Worm (Caenorhabditis elegans) whole organism, L2 larva: ENCODE results near the gene gtf-2H5.
A peak's percentile ranks its signal among the peaks of the same experiment; 100 is the strongest.

Experiments
- F13H6.1 ChIP-seq: sonication (generic microtip); optimal IDR thresholded peaks from 2 replicates; lab custom pipeline; 2016; ENCODE audit warnings: missing genetic modification characterization, missing compliant biosample characterization
- Y55F3AM.14 ChIP-seq: fragments of 200-800 bp; sonication (Bioruptor generic); optimal IDR thresholded peaks from 2 replicates; lab custom pipeline; 2018; ENCODE audit warnings: mild to moderate bottlenecking, missing genetic modification characterization, missing compliant biosample characterization
- alr-1 ChIP-seq: fragments of 150-350 bp; optimal IDR thresholded peaks from 2 replicates; lab custom pipeline; 2014; ENCODE audit warnings: missing biosample characterization, missing genetic modification characterization
- aly-2 ChIP-seq: fragments of 150-350 bp; optimal IDR thresholded peaks from 2 replicates; lab custom pipeline; 2014; ENCODE audit warnings: missing biosample characterization, missing genetic modification characterization
- crh-2 ChIP-seq: sonication (generic microtip); optimal IDR thresholded peaks from 2 replicates; lab custom pipeline; 2017; ENCODE audit warnings: missing biosample characterization, missing genetic modification characterization
- fos-1 ChIP-seq: fragments of 150-350 bp; optimal IDR thresholded peaks from 2 replicates; lab custom pipeline; 2014; ENCODE audit warnings: missing biosample characterization, missing genetic modification characterization
- gmeb-1 ChIP-seq: fragments of 150-350 bp; optimal IDR thresholded peaks from 2 replicates; lab custom pipeline; 2014; ENCODE audit warnings: missing biosample characterization, missing genetic modification characterization
- lin-11 ChIP-seq: fragments of 150-350 bp; sonication (generic microtip); optimal IDR thresholded peaks from 2 replicates; lab custom pipeline; 2014; ENCODE audit warnings: missing biosample characterization, missing genetic modification characterization, inconsistent platforms, mixed read lengths
- lsy-2 ChIP-seq, 2 experiments: fragments of 150-350 bp in 1 of 2; sonication (generic microtip) in 1 of 2; optimal IDR thresholded peaks; 2 replicates each; lab custom pipeline; 2014 to 2017; ENCODE audit warnings: missing biosample characterization in 2 of 2, missing genetic modification characterization in 2 of 2
- nhr-11 ChIP-seq: fragments of 150-350 bp; optimal IDR thresholded peaks from 2 replicates; lab custom pipeline; 2014; ENCODE audit warnings: missing biosample characterization, missing genetic modification characterization
- nhr-12 ChIP-seq: fragments of 150-350 bp; optimal IDR thresholded peaks from 2 replicates; lab custom pipeline; 2014; ENCODE audit warnings: missing biosample characterization, missing genetic modification characterization
- nhr-25 ChIP-seq: fragments of 150-350 bp; sonication (generic microtip); optimal IDR thresholded peaks from 3 replicates; lab custom pipeline; 2014; ENCODE audit warnings: missing biosample characterization, missing genetic modification characterization
- nhr-6 ChIP-seq: fragments of 150-350 bp; optimal IDR thresholded peaks from 2 replicates; lab custom pipeline; 2014; ENCODE audit warnings: missing biosample characterization, missing genetic modification characterization
- nhr-77 ChIP-seq: fragments of 150-350 bp; optimal IDR thresholded peaks from 2 replicates; lab custom pipeline; 2014; ENCODE audit warnings: missing biosample characterization, missing genetic modification characterization
- skn-1 ChIP-seq: sonication (generic microtip); optimal IDR thresholded peaks from 2 replicates; lab custom pipeline; 2017; ENCODE audit warnings: missing biosample characterization, missing genetic modification characterization
- sma-9 ChIP-seq, 2 experiments: fragments of 150-350 bp in 1 of 2; sonication (generic microtip) in 1 of 2; optimal IDR thresholded peaks; 2 replicates each; lab custom pipeline; 2014 to 2016; ENCODE audit warnings: missing genetic modification characterization in 2 of 2, mild to moderate bottlenecking in 1 of 2, missing biosample characterization in 1 of 2, missing compliant biosample characterization in 1 of 2, missing genetic modification reagents in 1 of 2, moderate library complexity in 1 of 2
- unc-39 ChIP-seq: fragments of 150-350 bp; optimal IDR thresholded peaks from 2 replicates; lab custom pipeline; 2014; ENCODE audit warnings: missing biosample characterization, missing genetic modification characterization
- unc-55 ChIP-seq: fragments of 150-350 bp; sonication (generic microtip); optimal IDR thresholded peaks from 3 replicates; lab custom pipeline; 2014; ENCODE audit warnings: missing biosample characterization, missing genetic modification reagents, missing genetic modification characterization
- ztf-11 ChIP-seq: sonication (generic microtip); optimal IDR thresholded peaks from 2 replicates; lab custom pipeline; 2017; ENCODE audit warnings: missing biosample characterization, missing genetic modification characterization
- ztf-4 ChIP-seq: fragments of 150-350 bp; optimal IDR thresholded peaks from 2 replicates; lab custom pipeline; 2014; ENCODE audit warnings: missing biosample characterization, missing genetic modification characterization

The gtf-2H5 gene

DNA sequence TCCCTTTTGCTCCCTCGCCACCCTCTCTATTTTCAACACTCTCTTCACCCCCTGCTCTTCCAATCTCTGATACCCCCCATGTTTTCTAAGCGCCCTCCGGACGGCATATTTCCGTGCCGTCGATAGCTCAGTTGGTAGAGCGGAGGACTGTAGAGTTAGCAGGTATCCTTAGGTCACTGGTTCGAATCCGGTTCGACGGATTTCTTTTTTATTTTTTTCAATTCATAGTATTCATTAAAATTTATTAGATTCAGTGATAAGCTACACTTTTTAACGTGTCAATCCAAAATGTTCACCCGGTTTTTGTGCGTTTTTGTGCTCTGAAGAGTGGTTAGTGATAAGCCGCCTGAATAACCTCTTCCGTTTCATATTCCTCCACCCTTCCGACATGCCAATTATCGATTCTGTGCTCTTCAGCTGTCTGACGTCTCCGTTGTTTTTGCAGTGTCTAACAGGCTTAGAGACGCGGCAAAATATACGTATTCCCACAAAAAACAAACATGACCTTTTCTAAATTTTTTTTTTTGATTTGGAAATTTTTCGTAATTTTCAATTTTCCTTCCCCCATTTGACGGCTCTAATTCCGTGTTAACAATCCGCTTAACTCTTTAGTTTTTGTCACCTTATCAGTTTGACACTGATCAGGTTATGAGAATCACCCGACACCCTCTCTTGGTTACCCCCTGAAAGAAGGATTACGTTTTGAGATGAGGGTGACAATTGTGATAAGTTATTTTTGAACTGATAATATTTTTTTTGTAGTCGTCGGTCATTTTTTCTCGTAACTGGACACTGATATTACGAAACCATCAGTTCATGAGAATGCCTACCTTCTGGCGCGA, 41.9 kb downstream of the gtf-2H5 start:
- TF ChIP-seq lin-11 (tag; lab: Kevin White, UChicago) (peak; percentile 9), gmeb-1 (tag; lab: Kevin White, UChicago) (peak; percentile 14), unc-55 (GFP tag; lab: Kevin White, UChicago) (peak; percentile 26), unc-39 (tag; lab: Kevin White, UChicago) (no peak), crh-2 (tag; lab: Kevin White, UChicago) (peak; percentile 49), ztf-4 (tag; lab: Kevin White, UChicago) (no peak), lsy-2 (tag; optimal IDR thresholded peaks at IDR 0.05; lab: Kevin White, UChicago) (peak in 1 of 2 experiments; percentile 40), sma-9 (GFP tag; optimal IDR thresholded peaks at IDR 0.05; lab: Kevin White, UChicago) (peak; percentile 30), sma-9 (tag; optimal IDR thresholded peaks at IDR 0.05; lab: Kevin White, UChicago) (no peak), fos-1 (tag; lab: Kevin White, UChicago) (peak; percentile 17), nhr-6 (tag; lab: Kevin White, UChicago) (no peak), F13H6.1 (tag; lab: Kevin White, UChicago) (peak; percentile 12)
- TF ChIP-seq, all 48 proteins: peak for 8

DNA sequence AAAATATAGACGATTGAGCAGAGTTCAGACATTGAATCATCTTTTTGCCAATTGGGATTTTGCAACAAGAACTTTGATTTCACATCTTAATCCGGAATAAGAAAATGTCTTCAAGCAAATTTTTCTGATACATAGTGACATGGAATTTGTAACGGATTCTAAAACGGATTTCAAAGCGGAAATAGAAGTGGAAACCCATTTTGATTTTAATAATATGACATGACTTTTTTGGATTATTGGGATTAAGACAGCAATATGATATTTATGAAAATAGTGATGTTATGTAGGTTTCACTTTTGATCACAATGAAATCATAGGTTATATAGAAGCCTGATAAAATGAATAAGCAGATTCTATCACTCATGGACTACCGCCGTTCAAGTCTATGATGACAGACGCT, 45.2 kb downstream of the gtf-2H5 start:
- no peak for TF ChIP-seq nhr-77 (tag; lab: Kevin White, UChicago)
- TF ChIP-seq Y55F3AM.14 (GFP tag; lab: Kevin White, UChicago): no peak
- no peak for TF ChIP-seq lsy-2 (tag; optimal IDR thresholded peaks at IDR 0.05; lab: Kevin White, UChicago)
- no peak for TF ChIP-seq alr-1 (tag; lab: Kevin White, UChicago)
- TF ChIP-seq aly-2 (tag; lab: Kevin White, UChicago): no peak
- TF ChIP-seq nhr-6 (tag; lab: Kevin White, UChicago): no peak
- TF ChIP-seq crh-2 (tag; lab: Kevin White, UChicago): no peak
- TF ChIP-seq ztf-11 (tag; lab: Kevin White, UChicago): no peak
- TF ChIP-seq skn-1 (tag; lab: Kevin White, UChicago): no peak
- TF ChIP-seq nhr-12 (tag; lab: Kevin White, UChicago): no peak

DNA sequence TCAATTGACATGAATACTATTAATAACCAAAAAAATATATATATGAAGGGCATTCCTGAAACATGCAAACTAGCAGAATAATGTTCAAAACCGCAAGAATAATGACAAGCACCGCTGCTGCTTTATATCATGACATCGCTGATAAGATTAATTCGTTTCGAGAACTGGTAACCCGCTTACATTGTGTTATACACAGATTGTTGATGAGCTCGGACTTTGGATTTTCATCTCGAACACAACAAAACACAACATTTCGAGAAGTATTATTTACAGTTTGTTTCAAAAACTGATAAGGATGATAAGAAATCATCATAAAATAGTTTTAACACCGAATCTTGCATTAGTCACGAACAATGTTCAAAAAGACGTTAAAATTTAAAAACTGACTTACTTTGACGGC, 46.5 kb downstream of the gtf-2H5 start:
- no peak for TF ChIP-seq nhr-11 (tag; lab: Kevin White, UChicago)
- peak; percentile 31 for TF ChIP-seq fos-1 (tag; lab: Kevin White, UChicago)
- no peak for TF ChIP-seq nhr-25 (tag; lab: Kevin White, UChicago)
